Worm (Caenorhabditis elegans) whole organism, L3 larva: ENCODE results near the gene luc-7L3.

Experiments used
- jun-1 ChIP-seq: fragments of 150-350 bp; optimal IDR thresholded peaks from 2 replicates; lab custom pipeline; 2014; ENCODE audit warnings: missing biosample characterization, missing genetic modification reagents, missing genetic modification characterization
- nhr-23 ChIP-seq: fragments of 150-350 bp; optimal IDR thresholded peaks from 2 replicates; lab custom pipeline; 2014; ENCODE audit warnings: missing biosample characterization, missing genetic modification reagents, missing genetic modification characterization

DNA sequence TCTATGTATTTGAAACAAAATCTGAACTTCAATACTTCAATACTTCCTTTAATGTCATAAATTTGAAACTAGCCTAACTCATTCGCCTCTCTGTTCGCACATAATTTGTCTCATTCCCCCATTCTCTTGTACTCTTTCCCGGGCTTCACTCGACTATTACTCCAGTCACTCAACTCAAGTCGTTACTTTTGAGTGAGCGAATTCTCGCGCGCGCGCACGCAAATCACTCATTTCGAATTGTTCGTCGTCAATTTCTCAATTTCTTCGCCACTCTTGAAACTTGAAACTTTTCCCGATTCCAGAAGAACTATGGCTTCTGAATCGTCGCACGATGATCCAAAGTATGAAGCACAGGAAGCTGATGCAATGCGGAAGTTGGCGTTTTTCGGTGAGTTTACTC is 6.4 kb upstream of the luc-7L3 start, which contains the start of gene col-68:
- TF ChIP-seq nhr-23 (tag; lab: Kevin White, UChicago), result no peak
- TF ChIP-seq jun-1 (tag; lab: Kevin White, UChicago), result no peak
